Fruit fly (Drosophila melanogaster): Measurements from ENCODE around the gene Svip.
A peak's percentile ranks its signal among the peaks of the same experiment; 100 is the strongest.

Gene Svip

dm6 chr3L:9370907-9371365 is 12.1 kb downstream of the Svip start, which contains the start of gene Fdx1 (continued):
- 0 out of 2 replicates have a peak, but pooled peaks have one; percentile 27 for TF ChIP-seq CG11247 (GFP tag; IDR thresholded peaks at IDR 0.05)
- no peak for TF ChIP-seq Eip74EF (GFP tag; optimal IDR thresholded peaks at IDR 0.05)
- TF ChIP-seq pan (optimal IDR thresholded peaks at IDR 0.05), result no peak
- peak in 1 of 2 experiments; percentile 15 for TF ChIP-seq pan (GFP tag; optimal IDR thresholded peaks at IDR 0.05 in 1 of 2, IDR thresholded peaks at IDR 0.05 in 1 of 2)
- no peak for TF ChIP-seq Lim3 (GFP tag; IDR thresholded peaks at IDR 0.05)
- TF ChIP-seq sr (GFP tag; IDR thresholded peaks at IDR 0.05), result no peak
- TF ChIP-seq ATbp (GFP tag; optimal IDR thresholded peaks at IDR 0.05), result no peak
- TF ChIP-seq CG1529 (GFP tag; optimal IDR thresholded peaks at IDR 0.05), result no peak
- peak; percentile 23 for TF ChIP-seq Chrac-16 (GFP tag; optimal IDR thresholded peaks at IDR 0.05)
- TF ChIP-seq CG17568 (GFP tag; optimal IDR thresholded peaks at IDR 0.05), result no peak
- no peak for TF ChIP-seq CG4328 (GFP tag; optimal IDR thresholded peaks at IDR 0.05)
- no peak; the same call in 3 of the 4 replicates for TF ChIP-seq Gug (GFP tag; IDR thresholded peaks at IDR 0.05)
- TF ChIP-seq CG6813 (GFP tag; optimal IDR thresholded peaks at IDR 0.05), result no peak
- no peak for TF ChIP-seq dati (GFP tag; IDR thresholded peaks at IDR 0.05)
- no peak for TF ChIP-seq CG10565 (GFP tag; optimal IDR thresholded peaks at IDR 0.05)
- no peak for TF ChIP-seq CG2875 (GFP tag; optimal IDR thresholded peaks at IDR 0.05)
- TF ChIP-seq CG14441 (GFP tag; IDR thresholded peaks at IDR 0.05), result 0 out of 2 replicates have a peak, but pooled peaks have one; percentile 29
- TF ChIP-seq sob (GFP tag; IDR thresholded peaks at IDR 0.05), result 0 out of 2 replicates have a peak, but pooled peaks have one; percentile 48
- no peak for TF ChIP-seq wor (GFP tag; IDR thresholded peaks at IDR 0.05)
- no peak for TF ChIP-seq ac (GFP tag; optimal IDR thresholded peaks at IDR 0.05)
- no peak for TF ChIP-seq CG15011 (GFP tag; optimal IDR thresholded peaks at IDR 0.05)
- TF ChIP-seq CG13424 (tag; optimal IDR thresholded peaks at IDR 0.05), result peak; percentile 70
- peak; percentile 67 for TF ChIP-seq gem (tag; optimal IDR thresholded peaks at IDR 0.05)
- TF ChIP-seq peb (GFP tag; IDR thresholded peaks at IDR 0.05), result no peak
- no peak for TF ChIP-seq emc (GFP tag; optimal IDR thresholded peaks at IDR 0.05)
- TF ChIP-seq slbo (GFP tag; IDR thresholded peaks at IDR 0.05), result peak; percentile 74
- no peak for TF ChIP-seq Hey (tag; optimal IDR thresholded peaks at IDR 0.05)
- no peak for TF ChIP-seq CG10431 (GFP tag; optimal IDR thresholded peaks at IDR 0.05)
- peak; percentile 23 for TF ChIP-seq CG10979 (tag; optimal IDR thresholded peaks at IDR 0.05)
- no peak for TF ChIP-seq gfzf (GFP tag; optimal IDR thresholded peaks at IDR 0.05)
- peak; percentile 43 for TF ChIP-seq lbe (GFP tag; optimal IDR thresholded peaks at IDR 0.05)
- TF ChIP-seq TFAM (GFP tag; optimal IDR thresholded peaks at IDR 0.05), result no peak
- TF ChIP-seq zf30C (GFP tag; optimal IDR thresholded peaks at IDR 0.05), result no peak
- no peak for TF ChIP-seq ash1 (GFP tag; optimal IDR thresholded peaks at IDR 0.05)
- TF ChIP-seq org-1 (GFP tag; optimal IDR thresholded peaks at IDR 0.05), result no peak
- no peak for TF ChIP-seq CG8478 (optimal IDR thresholded peaks at IDR 0.05)
- TF ChIP-seq HLH54F (GFP tag; optimal IDR thresholded peaks at IDR 0.05), result no peak
- peak; percentile 33 for TF ChIP-seq CG12155 (GFP tag; optimal IDR thresholded peaks at IDR 0.05)
- no peak for TF ChIP-seq NK7.1 (GFP tag; optimal IDR thresholded peaks at IDR 0.05)
- no peak for TF ChIP-seq shn (GFP tag; optimal IDR thresholded peaks at IDR 0.05)
- TF ChIP-seq sqz (GFP tag; optimal IDR thresholded peaks at IDR 0.05), result peak; percentile 80
- no peak for TF ChIP-seq CG7271 (tag; optimal IDR thresholded peaks at IDR 0.05)
- no peak for TF ChIP-seq Bteb2 (GFP tag; optimal IDR thresholded peaks at IDR 0.05)
- TF ChIP-seq dmrt99B (tag; optimal IDR thresholded peaks at IDR 0.05), result no peak
- TF ChIP-seq NC2β (GFP tag; optimal IDR thresholded peaks at IDR 0.05), result no peak
- no peak for TF ChIP-seq tap (tag; optimal IDR thresholded peaks at IDR 0.05)
- peak; percentile 38; the same call in 1 of the 2 replicates for TF ChIP-seq NFAT (GFP tag; IDR thresholded peaks at IDR 0.05)
- no peak for TF ChIP-seq CG12104 (GFP tag; optimal IDR thresholded peaks at IDR 0.05)
- no peak for TF ChIP-seq HmgD (GFP tag; optimal IDR thresholded peaks at IDR 0.05)
- no peak for TF ChIP-seq yki (optimal IDR thresholded peaks at IDR 0.05)
- no peak for TF ChIP-seq Sox102F (GFP tag; optimal IDR thresholded peaks at IDR 0.05)
- no peak for TF ChIP-seq Side (GFP tag; optimal IDR thresholded peaks at IDR 0.05)
